Worm (Caenorhabditis elegans) whole organism, L4 larva: Measurements from ENCODE around the gene D1054.19.

Experiments
- D1046.2 ChIP-seq: fragments of 200-800 bp; sonication (Bioruptor generic); IDR thresholded peaks from 2 replicates; pipeline ENCODE4 v1.3.6; 2022; ENCODE audit warnings: missing genetic modification characterization, missing compliant biosample characterization
- F10B5.3 ChIP-seq: sonication (generic microtip); optimal IDR thresholded peaks from 2 replicates; lab custom pipeline; 2016; ENCODE audit warnings: mild to moderate bottlenecking, missing genetic modification characterization, missing compliant biosample characterization
- R02D3.7 ChIP-seq: fragments of 150-350 bp; sonication (generic microtip); optimal IDR thresholded peaks from 3 replicates; lab custom pipeline; 2014; ENCODE audit warnings: missing biosample characterization, missing genetic modification characterization
- T26A8.4 ChIP-seq: fragments of 200-800 bp; sonication (Bioruptor generic); IDR thresholded peaks from 2 replicates; pipeline ENCODE4 v1.3.6; 2022; ENCODE audit warnings: missing genetic modification characterization, missing compliant biosample characterization
- ZK546.5 ChIP-seq, 2 experiments: sonication (generic microtip); optimal IDR thresholded peaks; 2 replicates each; lab custom pipeline; 2017; ENCODE audit warnings: missing biosample characterization in 2 of 2, missing genetic modification characterization in 2 of 2
- aly-2 ChIP-seq: sonication (generic microtip); optimal IDR thresholded peaks from 2 replicates; lab custom pipeline; 2018; ENCODE audit warnings: missing biosample characterization, missing genetic modification characterization
- ama-1 ChIP-seq: fragments of 150-350 bp; optimal IDR thresholded peaks from 2 replicates; lab custom pipeline; 2014; ENCODE audit warnings: inconsistent platforms, mixed read lengths
- attf-4 ChIP-seq: sonication (generic microtip); optimal IDR thresholded peaks from 3 replicates; lab custom pipeline; 2017; ENCODE audit warnings: missing biosample characterization, missing genetic modification characterization
- ces-1 ChIP-seq: fragments of 150-350 bp; sonication (generic microtip); optimal IDR thresholded peaks from 4 replicates; lab custom pipeline; 2014; ENCODE audit warnings: missing biosample characterization, missing genetic modification reagents, missing genetic modification characterization
- cey-2 ChIP-seq: sonication (generic microtip); optimal IDR thresholded peaks from 3 replicates; lab custom pipeline; 2017; ENCODE audit warnings: missing genetic modification characterization, mild to moderate bottlenecking, missing compliant biosample characterization, antibody characterized with exemption, borderline replicate concordance; ENCODE audit not compliant: insufficient read depth
- daf-16 ChIP-seq, 3 experiments: sonication (generic microtip); optimal IDR thresholded peaks; 2 replicates each; lab custom pipeline; 2016 to 2017; ENCODE audit warnings: missing genetic modification characterization in 3 of 3, missing genetic modification reagents in 3 of 3, mild to moderate bottlenecking in 2 of 3, missing compliant biosample characterization in 2 of 3, missing biosample characterization in 1 of 3, moderate library complexity in 1 of 3
- dmd-6 ChIP-seq: fragments of 200-800 bp; sonication (Bioruptor generic); IDR thresholded peaks from 2 replicates; pipeline ENCODE4 v1.3.6; 2022; ENCODE audit warnings: missing genetic modification reagents, missing genetic modification characterization, missing compliant biosample characterization
- dmd-9 ChIP-seq: fragments of 200-800 bp; sonication (Bioruptor generic); IDR thresholded peaks from 2 replicates; pipeline ENCODE4 v1.3.6; 2022; ENCODE audit warnings: missing genetic modification reagents, missing genetic modification characterization, missing compliant biosample characterization
- dve-1 ChIP-seq: sonication (generic microtip); optimal IDR thresholded peaks from 2 replicates; lab custom pipeline; 2017; ENCODE audit warnings: antibody characterized with exemption, mild to moderate bottlenecking, missing genetic modification characterization, missing compliant biosample characterization; ENCODE audit not compliant: insufficient read depth
- egl-27 ChIP-seq: sonication (generic microtip); optimal IDR thresholded peaks from 3 replicates; lab custom pipeline; 2017; ENCODE audit warnings: missing biosample characterization, missing genetic modification reagents, missing genetic modification characterization
- fos-1 ChIP-seq: fragments of 150-350 bp; optimal IDR thresholded peaks from 2 replicates; lab custom pipeline; 2014; ENCODE audit warnings: missing biosample characterization, missing genetic modification characterization
- hif-1 ChIP-seq, 2 experiments: sonication (generic microtip); optimal IDR thresholded peaks; 2 replicates each; lab custom pipeline; 2016 to 2017; ENCODE audit warnings: missing compliant biosample characterization in 2 of 2, missing genetic modification characterization in 2 of 2, missing genetic modification reagents in 2 of 2, missing genotype in 2 of 2, mild to moderate bottlenecking in 1 of 2
- hlh-11 ChIP-seq: fragments of 200-800 bp; sonication (Bioruptor generic); optimal IDR thresholded peaks from 2 replicates; lab custom pipeline; 2018; ENCODE audit warnings: mild to moderate bottlenecking, missing genetic modification characterization, missing compliant biosample characterization
- lin-15B ChIP-seq: fragments of 150-350 bp; sonication (generic microtip); optimal IDR thresholded peaks from 3 replicates; lab custom pipeline; 2014; ENCODE audit warnings: missing biosample characterization, missing genetic modification characterization
- lin-29 ChIP-seq: fragments of 200-800 bp; sonication (Bioruptor generic); IDR thresholded peaks from 2 replicates; pipeline ENCODE4 v1.3.6; 2022; ENCODE audit warnings: missing genetic modification reagents, missing genetic modification characterization, missing compliant biosample characterization
- madf-9 ChIP-seq: fragments of 200-800 bp; sonication (Bioruptor generic); conservative IDR thresholded peaks from 2 replicates; pipeline ENCODE4 v1.3.6; 2022; ENCODE audit warnings: missing genetic modification reagents, missing genetic modification characterization, missing compliant biosample characterization
- mes-2 ChIP-seq: sonication (generic microtip); optimal IDR thresholded peaks from 2 replicates; lab custom pipeline; 2016; ENCODE audit warnings: missing genotype, mild to moderate bottlenecking, missing genetic modification characterization, missing compliant biosample characterization; ENCODE audit not compliant: poor library complexity, severe bottlenecking
- nhr-102 ChIP-seq: sonication (generic microtip); optimal IDR thresholded peaks from 2 replicates; lab custom pipeline; 2016; ENCODE audit warnings: mild to moderate bottlenecking, missing genetic modification characterization, moderate library complexity, missing compliant biosample characterization
- nhr-28 ChIP-seq: fragments of 150-350 bp; optimal IDR thresholded peaks from 2 replicates; lab custom pipeline; 2014; ENCODE audit warnings: missing biosample characterization, missing genetic modification characterization
- nhr-41 ChIP-seq: fragments of 200-800 bp; sonication (Bioruptor generic); IDR thresholded peaks from 2 replicates; pipeline ENCODE4 v1.3.6; 2022; ENCODE audit warnings: missing genetic modification reagents, missing genetic modification characterization, missing compliant biosample characterization
- nhr-48 ChIP-seq: sonication (generic microtip); optimal IDR thresholded peaks from 2 replicates; lab custom pipeline; 2016; ENCODE audit warnings: mild to moderate bottlenecking, missing genetic modification characterization, missing compliant biosample characterization
- nhr-6 ChIP-seq: fragments of 150-350 bp; optimal IDR thresholded peaks from 2 replicates; lab custom pipeline; 2014; ENCODE audit warnings: missing biosample characterization, missing genetic modification characterization
- nhr-76 ChIP-seq: fragments of 150-350 bp; optimal IDR thresholded peaks from 2 replicates; lab custom pipeline; 2014; ENCODE audit warnings: missing biosample characterization, missing genetic modification characterization
- pha-4 ChIP-seq, 2 experiments: fragments of 150-350 bp in 1 of 2; fragments of 200-800 bp in 1 of 2; sonication (Bioruptor generic) in 1 of 2; IDR thresholded peaks in 1 of 2; optimal IDR thresholded peaks in 1 of 2; 2 replicates each; pipeline versions ENCODE4 v1.3.6 to Lab custom; 2014 to 2022; ENCODE audit warnings: missing genetic modification characterization in 2 of 2, missing genetic modification reagents in 2 of 2, missing biosample characterization in 1 of 2, missing compliant biosample characterization in 1 of 2
- sdz-12 ChIP-seq: fragments of 200-800 bp; sonication (Bioruptor generic); optimal IDR thresholded peaks from 2 replicates; lab custom pipeline; 2018; ENCODE audit warnings: mild to moderate bottlenecking, missing genetic modification characterization, missing compliant biosample characterization
- set-16 ChIP-seq: fragments of 200-800 bp; sonication (Bioruptor generic); IDR thresholded peaks from 2 replicates; pipeline ENCODE4 v1.3.6; 2022; ENCODE audit warnings: missing genetic modification reagents, missing genetic modification characterization, missing compliant biosample characterization
- spr-3 ChIP-seq: fragments of 200-800 bp; sonication (Bioruptor generic); optimal IDR thresholded peaks from 2 replicates; lab custom pipeline; 2018; ENCODE audit warnings: mild to moderate bottlenecking, missing genetic modification characterization, missing compliant biosample characterization
- unc-130 ChIP-seq: sonication (generic microtip); optimal IDR thresholded peaks from 2 replicates; lab custom pipeline; 2016; ENCODE audit warnings: missing genetic modification reagents, missing genetic modification characterization, missing compliant biosample characterization
- zip-2 ChIP-seq: fragments of 150-350 bp; optimal IDR thresholded peaks from 2 replicates; lab custom pipeline; 2014; ENCODE audit warnings: missing biosample characterization, missing genetic modification characterization
- ztf-7 ChIP-seq: fragments of 150-350 bp; optimal IDR thresholded peaks from 2 replicates; lab custom pipeline; 2014; ENCODE audit warnings: missing biosample characterization, missing genetic modification characterization

The D1054.19 gene

DNA sequence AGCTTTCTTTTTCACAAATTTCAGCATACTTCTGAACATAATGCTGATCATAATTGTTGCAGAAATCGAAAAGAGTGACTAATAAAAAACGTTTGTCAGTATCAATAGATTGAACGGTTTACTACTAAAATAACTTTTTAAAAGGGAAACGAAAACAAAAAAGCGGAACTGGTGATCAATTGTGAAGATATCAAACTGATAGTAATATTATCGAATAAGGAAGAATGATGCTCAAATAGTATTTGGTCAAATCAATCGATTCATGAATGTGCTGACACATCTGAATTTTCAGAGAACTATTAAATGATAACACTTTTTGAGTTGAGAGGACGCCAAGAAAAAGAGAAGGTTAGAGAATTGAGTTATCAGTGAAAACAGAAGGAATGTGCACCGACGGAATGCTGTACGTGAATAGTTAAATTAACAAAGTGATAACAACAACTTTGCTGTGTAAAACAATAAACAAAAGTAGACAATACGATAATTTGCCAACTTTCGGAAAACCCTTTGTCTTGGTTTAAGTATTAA lies 19.0 kb upstream of the D1054.19 start, which contains the start of gene D1054.5 (continued):
- no peak for TF ChIP-seq mes-2 (tag; lab: Kevin White, UChicago)
- no peak for TF ChIP-seq nhr-102 (tag; lab: Kevin White, UChicago)
- TF ChIP-seq dmd-6 (GFP tag; lab: Robert Waterston, UW) = peak; percentile 65
- TF ChIP-seq hif-1 (tag; optimal IDR thresholded peaks at IDR 0.05; lab: Kevin White, UChicago) = no peak
- TF ChIP-seq F10B5.3 (tag; lab: Kevin White, UChicago) = no peak
- TF ChIP-seq nhr-76 (tag; lab: Kevin White, UChicago) = no peak
- no peak for TF ChIP-seq D1046.2 (GFP tag; lab: Robert Waterston, UW)
- TF ChIP-seq egl-27 (tag; lab: Kevin White, UChicago) = no peak
- TF ChIP-seq daf-16 (GFP tag; optimal IDR thresholded peaks at IDR 0.05; lab: Kevin White, UChicago) = no peak
- TF ChIP-seq daf-16 (tag; optimal IDR thresholded peaks at IDR 0.05; lab: Kevin White, UChicago) = peak; percentile 92
- TF ChIP-seq lin-29 (GFP tag; lab: Robert Waterston, UW) = no peak
- no peak for TF ChIP-seq sdz-12 (GFP tag; lab: Kevin White, UChicago)
- TF ChIP-seq nhr-6 (tag; lab: Kevin White, UChicago) = no peak
- TF ChIP-seq ces-1 = no peak
- no peak for TF ChIP-seq nhr-41
- TF ChIP-seq ztf-7 = peak; percentile 4
- no peak for TF ChIP-seq T26A8.4 (GFP tag; lab: Robert Waterston, UW)
- no peak for TF ChIP-seq aly-2 (tag; lab: Kevin White, UChicago)
- peak; percentile 65 for TF ChIP-seq nhr-48 (tag; lab: Kevin White, UChicago)
- TF ChIP-seq dve-1 (tag; lab: Kevin White, UChicago) = peak; percentile 68
- TF ChIP-seq R02D3.7 (tag; lab: Kevin White, UChicago) = no peak
- peak; percentile 74 for TF ChIP-seq hlh-11 (tag; lab: Kevin White, UChicago)
- no peak for TF ChIP-seq spr-3 (GFP tag; lab: Kevin White, UChicago)
- TF ChIP-seq lin-15B (tag; lab: Kevin White, UChicago) = no peak
- TF ChIP-seq pha-4 (GFP tag; IDR thresholded peaks at IDR 0.05; lab: Robert Waterston, UW) = no peak
- no peak for TF ChIP-seq pha-4 (tag; optimal IDR thresholded peaks at IDR 0.05; lab: Kevin White, UChicago)
- no peak for TF ChIP-seq attf-4 (tag; lab: Kevin White, UChicago)
- no peak for TF ChIP-seq ZK546.5 (tag; optimal IDR thresholded peaks at IDR 0.05; lab: Kevin White, UChicago)
- TF ChIP-seq dmd-9 (GFP tag; lab: Robert Waterston, UW) = no peak
- TF ChIP-seq unc-130 (GFP tag; lab: Kevin White, UChicago) = no peak
- no peak for TF ChIP-seq cey-2 (tag; lab: Kevin White, UChicago)
- no peak for TF ChIP-seq madf-9 (GFP tag; lab: Robert Waterston, UW)
- no peak for TF ChIP-seq fos-1 (tag; lab: Kevin White, UChicago)
- no peak for TF ChIP-seq ama-1 (lab: Kevin White, UChicago)
- TF ChIP-seq, all 104 proteins: peak for 9

DNA sequence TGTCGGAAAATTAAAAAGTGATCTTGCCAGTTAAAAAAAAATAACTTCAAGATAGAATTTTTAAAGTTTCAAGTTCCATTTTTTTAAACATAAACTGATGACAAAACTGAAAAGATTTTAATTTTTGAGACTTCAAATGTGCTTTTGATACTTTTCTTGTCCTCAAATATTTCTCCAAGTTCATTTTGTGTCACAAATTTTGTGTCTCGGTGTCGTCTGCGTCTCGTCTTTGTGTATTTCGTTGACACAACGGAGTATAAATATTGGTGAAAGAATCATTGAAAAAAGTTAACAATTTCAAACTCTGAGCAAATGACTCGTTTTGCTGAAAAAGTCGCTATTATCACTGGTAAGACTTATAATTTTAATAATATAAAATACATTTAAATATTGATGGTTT lies 11.6 kb upstream of the D1054.19 start, which contains the start of gene D1054.8:
D1054.8 (plus strand) TSS at position 301 of the 400 bp plus-strand sequence.
- TF ChIP-seq nhr-28 (tag; lab: Kevin White, UChicago) (peak; percentile 2), zip-2 (tag; lab: Kevin White, UChicago) (no peak)

DNA sequence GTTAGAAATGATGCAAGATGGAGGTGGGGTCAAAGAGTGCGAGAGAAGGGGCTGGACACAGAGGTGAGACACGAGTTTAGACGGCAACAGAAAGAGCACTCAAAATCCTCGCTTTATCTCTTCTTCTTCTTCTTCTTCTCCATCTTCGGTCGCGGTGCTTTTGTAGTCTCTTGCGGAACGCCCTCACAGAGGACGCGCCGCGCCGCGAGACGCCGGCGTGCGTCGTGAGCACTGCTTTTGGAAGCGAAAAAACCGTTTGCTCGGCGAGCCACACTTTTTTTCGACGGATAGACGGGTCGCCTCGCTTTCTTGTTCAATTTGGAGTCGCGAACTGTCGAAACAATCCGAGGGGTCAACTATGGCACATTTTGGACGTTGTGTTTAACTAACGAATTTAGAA lies 4.7 kb upstream of the D1054.19 start, which contains the start of gene D1054.9:
D1054.9 (minus strand) TSS at position 137 of the 400 bp plus-strand sequence.
- TF ChIP-seq set-16 (GFP tag; lab: Robert Waterston, UW) (peak; percentile 69), ama-1 (lab: Kevin White, UChicago) (no peak)
